Worm (Caenorhabditis elegans) whole organism, L4 larva: ENCODE results near the gene rnp-9.

Experiments used
- T26A8.4 ChIP-seq: fragments of 200-800 bp; sonication (Bioruptor generic); IDR thresholded peaks from 2 replicates; pipeline ENCODE4 v1.3.6; 2022; ENCODE audit warnings: missing genetic modification characterization, missing compliant biosample characterization
- ZK546.5 ChIP-seq, 2 experiments: sonication (generic microtip); optimal IDR thresholded peaks; 2 replicates each; lab custom pipeline; 2017; ENCODE audit warnings: missing biosample characterization in 2 of 2, missing genetic modification characterization in 2 of 2
- aha-1 ChIP-seq: fragments of 150-350 bp; peaks from one replicate; lab custom pipeline; 2014; ENCODE audit warnings: missing biosample characterization, missing genetic modification characterization
- ceh-20 ChIP-seq: fragments of 200-800 bp; sonication (Bioruptor generic); IDR thresholded peaks from 2 replicates; pipeline ENCODE4 v1.3.6; 2022; ENCODE audit warnings: missing genetic modification reagents, missing genetic modification characterization, missing compliant biosample characterization
- ceh-32 ChIP-seq: sonication (generic microtip); optimal IDR thresholded peaks from 2 replicates; lab custom pipeline; 2016; ENCODE audit warnings: mild to moderate bottlenecking, missing genetic modification characterization, missing compliant biosample characterization; ENCODE audit not compliant: poor library complexity
- ceh-44 ChIP-seq: fragments of 200-800 bp; sonication (Bioruptor generic); IDR thresholded peaks from 2 replicates; pipeline ENCODE4 v1.3.6; 2022; ENCODE audit warnings: missing genetic modification reagents, missing genetic modification characterization, missing compliant biosample characterization
- ceh-82 ChIP-seq: sonication (generic microtip); optimal IDR thresholded peaks from 2 replicates; lab custom pipeline; 2017; ENCODE audit warnings: missing biosample characterization, missing genetic modification characterization
- ces-1 ChIP-seq: fragments of 150-350 bp; sonication (generic microtip); optimal IDR thresholded peaks from 4 replicates; lab custom pipeline; 2014; ENCODE audit warnings: missing biosample characterization, missing genetic modification reagents, missing genetic modification characterization
- dmd-6 ChIP-seq: fragments of 200-800 bp; sonication (Bioruptor generic); IDR thresholded peaks from 2 replicates; pipeline ENCODE4 v1.3.6; 2022; ENCODE audit warnings: missing genetic modification reagents, missing genetic modification characterization, missing compliant biosample characterization
- dve-1 ChIP-seq: sonication (generic microtip); optimal IDR thresholded peaks from 2 replicates; lab custom pipeline; 2017; ENCODE audit warnings: antibody characterized with exemption, mild to moderate bottlenecking, missing genetic modification characterization, missing compliant biosample characterization; ENCODE audit not compliant: insufficient read depth
- fkh-10 ChIP-seq: fragments of 150-350 bp; optimal IDR thresholded peaks from 2 replicates; lab custom pipeline; 2014; ENCODE audit warnings: missing biosample characterization, missing genetic modification reagents, missing genetic modification characterization
- gei-8 ChIP-seq: fragments of 200-800 bp; sonication (Bioruptor generic); optimal IDR thresholded peaks from 2 replicates; lab custom pipeline; 2018; ENCODE audit warnings: mild to moderate bottlenecking, missing genetic modification characterization, missing compliant biosample characterization
- hif-1 ChIP-seq, 2 experiments: sonication (generic microtip); optimal IDR thresholded peaks; 2 replicates each; lab custom pipeline; 2016 to 2017; ENCODE audit warnings: missing compliant biosample characterization in 2 of 2, missing genetic modification characterization in 2 of 2, missing genetic modification reagents in 2 of 2, missing genotype in 2 of 2, mild to moderate bottlenecking in 1 of 2
- hlh-11 ChIP-seq: fragments of 200-800 bp; sonication (Bioruptor generic); optimal IDR thresholded peaks from 2 replicates; lab custom pipeline; 2018; ENCODE audit warnings: mild to moderate bottlenecking, missing genetic modification characterization, missing compliant biosample characterization
- hlh-30 ChIP-seq: sonication (generic microtip); optimal IDR thresholded peaks from 2 replicates; lab custom pipeline; 2017; ENCODE audit warnings: antibody characterized with exemption, mild to moderate bottlenecking, missing genetic modification characterization, missing compliant biosample characterization; ENCODE audit not compliant: insufficient read depth
- hmg-1.1 ChIP-seq: fragments of 200-800 bp; sonication (Bioruptor generic); IDR thresholded peaks from 2 replicates; pipeline ENCODE4 v1.3.6; 2022; ENCODE audit warnings: missing genetic modification reagents, missing genetic modification characterization, missing compliant biosample characterization
- jun-1 ChIP-seq: fragments of 150-350 bp; optimal IDR thresholded peaks from 2 replicates; lab custom pipeline; 2014; ENCODE audit warnings: missing biosample characterization, missing genetic modification reagents, missing genetic modification characterization
- lin-1 ChIP-seq: fragments of 200-800 bp; sonication (Bioruptor generic); IDR thresholded peaks from 2 replicates; pipeline ENCODE4 v1.3.6; 2022; ENCODE audit warnings: missing genetic modification reagents, missing genetic modification characterization, missing compliant biosample characterization
- lin-15B ChIP-seq: fragments of 150-350 bp; sonication (generic microtip); optimal IDR thresholded peaks from 3 replicates; lab custom pipeline; 2014; ENCODE audit warnings: missing biosample characterization, missing genetic modification characterization
- lsy-2 ChIP-seq, 2 experiments: fragments of 150-350 bp in 1 of 2; sonication (generic microtip) in 1 of 2; optimal IDR thresholded peaks; 2 replicates each; lab custom pipeline; 2014 to 2017; ENCODE audit warnings: missing biosample characterization in 2 of 2, missing genetic modification characterization in 2 of 2
- madf-9 ChIP-seq: fragments of 200-800 bp; sonication (Bioruptor generic); conservative IDR thresholded peaks from 2 replicates; pipeline ENCODE4 v1.3.6; 2022; ENCODE audit warnings: missing genetic modification reagents, missing genetic modification characterization, missing compliant biosample characterization
- mep-1 ChIP-seq: fragments of 150-350 bp; sonication (generic microtip); optimal IDR thresholded peaks from 3 replicates; lab custom pipeline; 2014; ENCODE audit warnings: missing biosample characterization, missing genetic modification characterization
- nhr-25 ChIP-seq: sonication (generic microtip); optimal IDR thresholded peaks from 2 replicates; lab custom pipeline; 2017; ENCODE audit warnings: missing genetic modification characterization, mild to moderate bottlenecking, missing compliant biosample characterization, antibody characterized with exemption, moderate library complexity, borderline replicate concordance; ENCODE audit not compliant: insufficient read depth
- nhr-28 ChIP-seq: fragments of 150-350 bp; optimal IDR thresholded peaks from 2 replicates; lab custom pipeline; 2014; ENCODE audit warnings: missing biosample characterization, missing genetic modification characterization
- nhr-41 ChIP-seq: fragments of 200-800 bp; sonication (Bioruptor generic); IDR thresholded peaks from 2 replicates; pipeline ENCODE4 v1.3.6; 2022; ENCODE audit warnings: missing genetic modification reagents, missing genetic modification characterization, missing compliant biosample characterization
- nhr-42 ChIP-seq: fragments of 200-800 bp; sonication (Bioruptor generic); IDR thresholded peaks from 2 replicates; pipeline ENCODE4 v1.3.6; 2022; ENCODE audit warnings: missing genetic modification characterization, missing compliant biosample characterization
- nhr-48 ChIP-seq: sonication (generic microtip); optimal IDR thresholded peaks from 2 replicates; lab custom pipeline; 2016; ENCODE audit warnings: mild to moderate bottlenecking, missing genetic modification characterization, missing compliant biosample characterization
- nhr-76 ChIP-seq: fragments of 150-350 bp; optimal IDR thresholded peaks from 2 replicates; lab custom pipeline; 2014; ENCODE audit warnings: missing biosample characterization, missing genetic modification characterization
- saeg-2 ChIP-seq: fragments of 200-800 bp; sonication (Bioruptor generic); IDR thresholded peaks from 2 replicates; pipeline ENCODE4 v1.3.6; 2022; ENCODE audit warnings: missing genetic modification reagents, missing genetic modification characterization, missing compliant biosample characterization
- sdz-12 ChIP-seq: fragments of 200-800 bp; sonication (Bioruptor generic); optimal IDR thresholded peaks from 2 replicates; lab custom pipeline; 2018; ENCODE audit warnings: mild to moderate bottlenecking, missing genetic modification characterization, missing compliant biosample characterization
- set-16 ChIP-seq: fragments of 200-800 bp; sonication (Bioruptor generic); IDR thresholded peaks from 2 replicates; pipeline ENCODE4 v1.3.6; 2022; ENCODE audit warnings: missing genetic modification reagents, missing genetic modification characterization, missing compliant biosample characterization
- snpc-1.2 ChIP-seq: fragments of 200-800 bp; sonication (Bioruptor generic); IDR thresholded peaks from 2 replicates; pipeline ENCODE4 v1.3.6; 2022; ENCODE audit warnings: missing genetic modification reagents, missing genetic modification characterization, missing compliant biosample characterization
- tag-97 ChIP-seq: fragments of 200-800 bp; sonication (Bioruptor generic); IDR thresholded peaks from 2 replicates; pipeline ENCODE4 v1.3.6; 2022; ENCODE audit warnings: missing genetic modification characterization, missing compliant biosample characterization
- tra-1 ChIP-seq: fragments of 200-800 bp; sonication (Bioruptor generic); IDR thresholded peaks from 2 replicates; pipeline ENCODE4 v1.3.6; 2022; ENCODE audit warnings: missing genetic modification reagents, missing genetic modification characterization, missing compliant biosample characterization
- unc-130 ChIP-seq: sonication (generic microtip); optimal IDR thresholded peaks from 2 replicates; lab custom pipeline; 2016; ENCODE audit warnings: missing genetic modification reagents, missing genetic modification characterization, missing compliant biosample characterization
- unc-39 ChIP-seq: sonication (generic microtip); optimal IDR thresholded peaks from 2 replicates; lab custom pipeline; 2017; ENCODE audit warnings: missing biosample characterization, missing genetic modification characterization
- unc-62 ChIP-seq, 3 experiments: fragments of 150-350 bp in 1 of 3; sonication (generic microtip); optimal IDR thresholded peaks in 2 of 3; peaks in 1 of 3; 1 replicate in 1 of 3; 2 replicates in 2 of 3; lab custom pipeline; 2014 to 2017; ENCODE audit warnings: missing biosample characterization in 3 of 3, missing genetic modification characterization in 3 of 3, missing genetic modification reagents in 3 of 3, missing genotype in 1 of 3
- zag-1 ChIP-seq: fragments of 150-350 bp; optimal IDR thresholded peaks from 2 replicates; lab custom pipeline; 2014; ENCODE audit warnings: missing biosample characterization, missing genetic modification characterization
- ztf-11 ChIP-seq: fragments of 150-350 bp; optimal IDR thresholded peaks from 2 replicates; lab custom pipeline; 2014; ENCODE audit warnings: missing biosample characterization, missing genetic modification characterization

rnp-9 gene

DNA sequence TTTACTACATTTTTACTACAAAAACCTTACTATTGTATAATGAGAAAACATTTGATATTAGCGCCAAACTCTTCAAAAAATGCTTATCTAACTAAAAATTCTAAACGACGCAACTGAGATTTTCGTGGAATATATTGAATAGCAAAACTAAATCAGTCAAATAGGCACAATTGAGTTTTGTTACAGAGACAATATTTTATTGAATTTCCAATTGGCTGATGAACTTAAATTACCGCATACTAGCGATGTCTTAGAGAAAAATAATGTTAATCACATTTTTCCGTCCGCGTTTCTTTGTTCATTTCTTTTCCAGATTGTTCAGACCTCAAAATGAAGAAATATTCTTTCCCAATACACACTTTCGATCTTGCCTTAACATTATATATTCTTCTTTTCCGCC is 4.6 kb upstream of the rnp-9 start:
- peak; percentile 28 for TF ChIP-seq ces-1 (GFP tag; lab: Kevin White, UChicago)
- peak in 1 of 2 experiments; percentile 54 for TF ChIP-seq unc-62 (GFP tag; optimal IDR thresholded peaks at IDR 0.05 in 1 of 2; lab: Kevin White, UChicago)
- TF ChIP-seq unc-62 (tag; optimal IDR thresholded peaks at IDR 0.05; lab: Kevin White, UChicago): no peak
- TF ChIP-seq hif-1 (tag; optimal IDR thresholded peaks at IDR 0.05; lab: Kevin White, UChicago): no peak
- TF ChIP-seq fkh-10: peak; percentile 43
- TF ChIP-seq lin-1 (GFP tag; lab: Robert Waterston, UW): no peak

DNA sequence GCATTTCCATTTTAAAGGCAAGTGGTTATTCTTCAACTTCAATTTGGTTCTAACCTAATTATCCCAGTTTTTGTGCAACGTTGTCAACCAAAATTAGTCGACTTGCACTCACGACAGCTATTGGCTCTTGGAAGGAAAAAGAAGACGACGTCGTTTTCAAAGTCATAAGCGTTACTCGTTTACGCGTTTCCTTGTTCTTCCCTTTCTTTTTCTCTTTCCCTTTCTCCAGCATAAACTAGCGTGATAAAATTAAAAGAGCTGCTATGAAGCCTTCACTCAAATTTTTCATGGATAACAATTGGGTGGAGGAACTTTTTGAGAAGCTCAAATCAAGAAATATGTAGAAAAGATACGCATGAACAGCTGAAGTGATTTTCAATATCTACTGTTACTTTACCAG is 3.9 kb upstream of the rnp-9 start:
- TF ChIP-seq ceh-82 (tag; lab: Kevin White, UChicago): no peak
- TF ChIP-seq fkh-10: peak; percentile 57
- peak; percentile 27 for TF ChIP-seq aha-1 (tag; lab: Kevin White, UChicago)
- peak; percentile 11 for TF ChIP-seq ces-1 (GFP tag; lab: Kevin White, UChicago)
- TF ChIP-seq, all 104 proteins: peak for 3

DNA sequence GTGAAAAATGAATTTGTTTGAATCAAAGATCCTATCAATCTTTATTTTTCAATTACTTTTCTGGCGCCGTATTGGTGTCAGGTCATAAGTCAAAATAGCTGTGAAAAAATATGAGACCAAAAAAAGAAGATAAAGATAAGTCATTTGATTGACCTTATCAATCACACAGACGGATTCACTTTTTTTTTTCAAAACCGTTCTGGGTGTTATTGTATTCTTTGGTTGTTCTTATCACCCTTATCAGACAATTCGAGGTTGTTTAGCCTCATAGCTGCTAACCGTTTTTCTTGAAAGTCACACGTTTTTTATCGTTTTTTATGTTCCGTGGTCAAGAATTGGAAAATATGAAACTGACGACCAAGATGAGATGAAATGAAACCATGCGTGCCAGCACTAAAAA is 1.4 kb downstream of the rnp-9 start:
- TF ChIP-seq dve-1 (peak; percentile 22), nhr-25 (tag; lab: Kevin White, UChicago) (peak; percentile 75), unc-130 (no peak), nhr-48 (no peak), saeg-2 (GFP tag; lab: Robert Waterston, UW) (no peak), hmg-1.1 (no peak), nhr-76 (tag; lab: Kevin White, UChicago) (no peak), dmd-6 (GFP tag; lab: Robert Waterston, UW) (peak; percentile 40; the same call in 1 of the 2 replicates), nhr-28 (tag; lab: Kevin White, UChicago) (peak; percentile 63), lsy-2 (tag; optimal IDR thresholded peaks at IDR 0.05; lab: Kevin White, UChicago) (no peak), unc-39 (no peak), T26A8.4 (no peak), mep-1 (tag; lab: Kevin White, UChicago) (no peak), nhr-41 (no peak), ceh-32 (no peak), ZK546.5 (tag; optimal IDR thresholded peaks at IDR 0.05; lab: Kevin White, UChicago) (no peak), set-16 (GFP tag; lab: Robert Waterston, UW) (no peak), ztf-11 (no peak), lin-15B (no peak), aha-1 (tag; lab: Kevin White, UChicago) (peak; percentile 48), hlh-30 (tag; lab: Kevin White, UChicago) (peak; percentile 41), hlh-11 (tag; lab: Kevin White, UChicago) (peak; percentile 49), unc-62 (GFP tag; optimal IDR thresholded peaks at IDR 0.05 in 1 of 2; lab: Kevin White, UChicago) (peak in 1 of 2 experiments; percentile 90), unc-62 (tag; optimal IDR thresholded peaks at IDR 0.05; lab: Kevin White, UChicago) (no peak), tra-1 (GFP tag; lab: Robert Waterston, UW) (0 out of 2 replicates have a peak, but pooled peaks have one; percentile 41), jun-1 (no peak), nhr-42 (GFP tag; lab: Robert Waterston, UW) (no peak)

DNA sequence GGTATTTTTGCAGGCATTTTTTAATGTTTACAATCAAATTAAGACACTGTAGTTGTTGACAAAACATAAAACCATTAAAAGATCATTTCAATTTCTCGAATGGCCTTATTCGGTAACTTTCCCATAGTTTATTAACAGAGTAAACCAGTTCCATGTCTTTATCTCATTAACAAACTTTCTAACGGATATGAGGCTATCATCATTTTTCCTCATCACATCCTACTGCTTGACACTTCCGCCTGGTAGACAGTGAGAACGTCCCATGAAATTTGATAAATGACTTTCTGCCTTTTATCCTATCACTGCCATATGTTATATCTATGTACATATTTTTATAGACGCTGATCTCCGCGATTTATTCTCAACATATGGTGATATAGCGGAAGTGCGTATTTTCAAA is 3.5 kb downstream of the rnp-9 start:
- no peak for TF ChIP-seq madf-9 (GFP tag; lab: Robert Waterston, UW)
- TF ChIP-seq sdz-12 (GFP tag; lab: Kevin White, UChicago): no peak
- no peak for TF ChIP-seq ceh-20 (GFP tag; lab: Robert Waterston, UW)
- no peak for TF ChIP-seq lin-15B
- no peak for TF ChIP-seq set-16 (GFP tag; lab: Robert Waterston, UW)
- no peak for TF ChIP-seq gei-8 (GFP tag; lab: Kevin White, UChicago)
- TF ChIP-seq snpc-1.2: no peak
- TF ChIP-seq tag-97 (GFP tag; lab: Robert Waterston, UW): no peak
- TF ChIP-seq ceh-44 (GFP tag; lab: Robert Waterston, UW): no peak
- TF ChIP-seq zag-1 (tag; lab: Kevin White, UChicago): no peak
- TF ChIP-seq hlh-30 (tag; lab: Kevin White, UChicago): no peak
